Fruit fly (Drosophila melanogaster): ENCODE measurements around the gene CG42675.
A peak's percentile ranks its signal among the peaks of the same experiment; 100 is the strongest.

CG42675 gene

dm6 chr3R:5778731-5779593, 34.4 kb upstream of the CG42675 start, which contains the start of gene jagn (continued):
- TF ChIP-seq OdsH (GFP tag; optimal IDR thresholded peaks at IDR 0.05) (peak; percentile 43), Hr4 (GFP tag; optimal IDR thresholded peaks at IDR 0.05) (peak; percentile 30), Ets21C (GFP tag; optimal IDR thresholded peaks at IDR 0.05) (peak; percentile 49), CG10631 (GFP tag; optimal IDR thresholded peaks at IDR 0.05) (no peak), CG3919 (GFP tag; optimal IDR thresholded peaks at IDR 0.05) (peak; percentile 56), CG8319 (GFP tag; optimal IDR thresholded peaks at IDR 0.05) (no peak), CG7368 (GFP tag; optimal IDR thresholded peaks at IDR 0.05) (no peak), Eip75B (GFP tag; optimal IDR thresholded peaks at IDR 0.05) (peak; percentile 40), pdm3 (GFP tag; optimal IDR thresholded peaks at IDR 0.05) (peak; percentile 26), CG1621 (tag; optimal IDR thresholded peaks at IDR 0.05) (no peak), Hr38 (GFP tag; optimal IDR thresholded peaks at IDR 0.05) (no peak), acj6 (GFP tag; optimal IDR thresholded peaks at IDR 0.05) (peak; percentile 15)

DNA sequence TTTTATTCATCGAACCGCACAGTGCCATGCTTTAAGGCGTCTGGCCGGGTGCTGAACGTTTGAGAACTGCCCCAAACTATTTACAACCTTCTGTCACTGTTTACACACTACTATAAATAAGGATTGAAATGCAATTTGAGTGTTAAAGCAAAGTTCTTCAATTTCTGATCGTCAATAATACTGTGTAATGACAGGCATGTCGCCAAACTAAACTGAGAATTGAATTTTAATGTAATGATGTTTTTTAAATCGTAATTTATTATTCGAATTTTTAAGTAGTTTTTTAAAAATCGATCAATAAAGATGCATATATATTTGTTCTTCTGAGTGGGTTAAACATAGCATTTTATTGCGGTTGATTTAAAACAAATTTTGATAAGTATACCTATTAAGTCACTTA, 32.4 kb upstream of the CG42675 start, which contains the start of gene CG2082:
TSS of gene CG2082 (minus strand) at position 101 of the 400 bp plus-strand sequence.
- TF ChIP-seq CG3919 (GFP tag; optimal IDR thresholded peaks at IDR 0.05) (no peak), net (GFP tag; optimal IDR thresholded peaks at IDR 0.05) (no peak), cyc (GFP tag; optimal IDR thresholded peaks at IDR 0.05) (no peak), CG6854 (GFP tag; optimal IDR thresholded peaks at IDR 0.05) (no peak), Hr39 (GFP tag; optimal IDR thresholded peaks at IDR 0.05) (no peak), OdsH (GFP tag; optimal IDR thresholded peaks at IDR 0.05) (no peak), CG7368 (GFP tag; optimal IDR thresholded peaks at IDR 0.05) (no peak), spab (GFP tag; optimal IDR thresholded peaks at IDR 0.05) (no peak), ss (GFP tag; optimal IDR thresholded peaks at IDR 0.05) (no peak)

dm6 chr3R:5781462-5781861, 31.9 kb upstream of the CG42675 start, which contains the start of gene kat-60L1:
TSS of gene kat-60L1 (plus strand) at chr3R:5781762.
- TF ChIP-seq Hr38 (GFP tag; optimal IDR thresholded peaks at IDR 0.05) (no peak), Met (GFP tag; optimal IDR thresholded peaks at IDR 0.05) (no peak), eg (GFP tag; IDR thresholded peaks at IDR 0.05) (no peak), Ets21C (GFP tag; optimal IDR thresholded peaks at IDR 0.05) (no peak), Hr4 (GFP tag; optimal IDR thresholded peaks at IDR 0.05) (no peak), CG11762 (GFP tag; optimal IDR thresholded peaks at IDR 0.05; ENCODE audit: insufficient read depth) (no peak), Smox (GFP tag; optimal IDR thresholded peaks at IDR 0.05) (no peak), Ets96B (tag; optimal IDR thresholded peaks at IDR 0.05) (no peak), Gug (GFP tag; IDR thresholded peaks at IDR 0.05) (no peak), CG10669 (GFP tag; optimal IDR thresholded peaks at IDR 0.05) (no peak), CG8319 (GFP tag; optimal IDR thresholded peaks at IDR 0.05) (no peak), OdsH (GFP tag; optimal IDR thresholded peaks at IDR 0.05) (no peak), svp (GFP tag) (no peak), achi (GFP tag; optimal IDR thresholded peaks at IDR 0.05) (no peak), esn (GFP tag; optimal IDR thresholded peaks at IDR 0.05) (no peak), CG15336 (GFP tag; IDR thresholded peaks at IDR 0.05) (no peak)

- peak; percentile 92 for TF ChIP-seq Eip75B (GFP tag; optimal IDR thresholded peaks at IDR 0.05)
- TF ChIP-seq CG3032 (tag; optimal IDR thresholded peaks at IDR 0.05), result peak; percentile 67
- TF ChIP-seq vri (GFP tag; optimal IDR thresholded peaks at IDR 0.05), result peak; percentile 77
- peak; percentile 94 for TF ChIP-seq Eip78C (GFP tag)
- TF ChIP-seq eg (GFP tag; IDR thresholded peaks at IDR 0.05), result peak; percentile 61; the same call in 2 of the 3 replicates
- TF ChIP-seq CG8319 (GFP tag; optimal IDR thresholded peaks at IDR 0.05), result peak; percentile 72
- 0 out of 3 replicates have a peak, but pooled peaks have one; percentile 23 for TF ChIP-seq CG6163 (GFP tag; IDR thresholded peaks at IDR 0.05)
- peak; percentile 89 for TF ChIP-seq Smox (GFP tag; optimal IDR thresholded peaks at IDR 0.05)
- peak; percentile 91 for TF ChIP-seq topi (GFP tag; optimal IDR thresholded peaks at IDR 0.05)
- TF ChIP-seq Lpt (GFP tag; optimal IDR thresholded peaks at IDR 0.05), result peak; percentile 59
- peak; percentile 67 for TF ChIP-seq net (GFP tag; optimal IDR thresholded peaks at IDR 0.05)
- peak; percentile 87 for TF ChIP-seq Sox102F (GFP tag; optimal IDR thresholded peaks at IDR 0.05)
- TF ChIP-seq Hr39 (GFP tag; optimal IDR thresholded peaks at IDR 0.05), result peak; percentile 92
- TF ChIP-seq CG4318 (GFP tag; optimal IDR thresholded peaks at IDR 0.05), result peak; percentile 64
- TF ChIP-seq lz (GFP tag; optimal IDR thresholded peaks at IDR 0.05), result peak; percentile 92
- TF ChIP-seq CG10669 (GFP tag; optimal IDR thresholded peaks at IDR 0.05), result no peak
- peak; percentile 65 for TF ChIP-seq CG6808 (GFP tag; optimal IDR thresholded peaks at IDR 0.05)
- TF ChIP-seq CG16779 (tag; optimal IDR thresholded peaks at IDR 0.05), result no peak
- TF ChIP-seq Hr4 (GFP tag; optimal IDR thresholded peaks at IDR 0.05), result peak; percentile 89
- TF ChIP-seq CG34406 (GFP tag; optimal IDR thresholded peaks at IDR 0.05), result peak; percentile 76
Observed at dm6 chr3R:5789025-5789953, 24.1 kb upstream of the CG42675 start, which contains the start of the genes Hat1 and Rpn5. TSS of gene Hat1 (minus strand) at chr3R:5789384. TSS of gene Rpn5 (plus strand) at chr3R:5789493.

All from whole organism, prepupa.